Fruit fly (Drosophila melanogaster): ENCODE measurements around the gene CG11050.

CG11050 gene

dm6 chr2L:6564955-6565354 is 45.9 kb upstream of the CG11050 start (continued):
- TF ChIP-seq CG31441 (GFP tag; IDR thresholded peaks at IDR 0.05) (no peak), wek (GFP tag; optimal IDR thresholded peaks at IDR 0.05) (no peak), eve (GFP tag; optimal IDR thresholded peaks at IDR 0.05) (no peak), Lpt (GFP tag; optimal IDR thresholded peaks at IDR 0.05) (no peak), stwl (tag; optimal IDR thresholded peaks at IDR 0.05) (no peak), corto (GFP tag; optimal IDR thresholded peaks at IDR 0.05) (no peak), Taf1 (GFP tag; IDR thresholded peaks at IDR 0.05) (no peak), Ptx1 (GFP tag; IDR thresholded peaks at IDR 0.05) (no peak), CG17568 (GFP tag; optimal IDR thresholded peaks at IDR 0.05) (no peak), pzg (GFP tag; optimal IDR thresholded peaks at IDR 0.05) (no peak), wor (GFP tag; IDR thresholded peaks at IDR 0.05) (no peak), pum (GFP tag; optimal IDR thresholded peaks at IDR 0.05) (no peak), ttk (GFP tag; IDR thresholded peaks at IDR 0.05) (no peak), CG18262 (tag; optimal IDR thresholded peaks at IDR 0.05) (no peak), Hey (tag; optimal IDR thresholded peaks at IDR 0.05) (peak; percentile 55), Myb (GFP tag; optimal IDR thresholded peaks at IDR 0.05) (no peak), kah (GFP tag; optimal IDR thresholded peaks at IDR 0.05) (no peak), CG3407 (GFP tag; optimal IDR thresholded peaks at IDR 0.05) (no peak), Atf-2 (GFP tag; optimal IDR thresholded peaks at IDR 0.05) (no peak), Sox102F (GFP tag; optimal IDR thresholded peaks at IDR 0.05) (no peak), repo (GFP tag; optimal IDR thresholded peaks at IDR 0.05) (no peak), CG8478 (optimal IDR thresholded peaks at IDR 0.05) (no peak), CG16779 (GFP tag; IDR thresholded peaks at IDR 0.05) (no peak), NfI (GFP tag; optimal IDR thresholded peaks at IDR 0.05) (no peak), CG10462 (GFP tag; optimal IDR thresholded peaks at IDR 0.05) (no peak), CG11696 (GFP tag; IDR thresholded peaks at IDR 0.05) (no peak), CG14050 (GFP tag; IDR thresholded peaks at IDR 0.05) (no peak), MTF-1 (GFP tag; optimal IDR thresholded peaks at IDR 0.05; ENCODE audit: borderline replicate concordance) (no peak), ci (GFP tag; IDR thresholded peaks at IDR 0.05) (0 out of 3 replicates have a peak, but pooled peaks have one; percentile 51), HLHmδ (GFP tag; optimal IDR thresholded peaks at IDR 0.05) (no peak), hb (GFP tag; IDR thresholded peaks at IDR 0.05; ENCODE audit: partially characterized antibody) (no peak), crol (GFP tag; IDR thresholded peaks at IDR 0.05) (0 out of 2 replicates have a peak, but pooled peaks have one; percentile 11), exex (tag; optimal IDR thresholded peaks at IDR 0.05) (peak; percentile 18), seq (GFP tag; IDR thresholded peaks at IDR 0.05) (no peak), CG34376 (GFP tag; optimal IDR thresholded peaks at IDR 0.05) (peak; percentile 58), CG1529 (GFP tag; optimal IDR thresholded peaks at IDR 0.05) (no peak), Hand (GFP tag; optimal IDR thresholded peaks at IDR 0.05) (no peak), abd-A (tag; optimal IDR thresholded peaks at IDR 0.05) (no peak), lola (GFP tag; optimal IDR thresholded peaks at IDR 0.05) (no peak), vnd (GFP tag; IDR thresholded peaks at IDR 0.05; ENCODE audit: partially characterized antibody) (no peak), CG9932 (GFP tag; IDR thresholded peaks at IDR 0.05) (no peak), CG10209 (GFP tag; optimal IDR thresholded peaks at IDR 0.05) (no peak), nerfin-2 (GFP tag; IDR thresholded peaks at IDR 0.05; ENCODE audit: partially characterized antibody) (no peak), CG9727 (GFP tag; optimal IDR thresholded peaks at IDR 0.05) (no peak), CG16815 (GFP tag; optimal IDR thresholded peaks at IDR 0.05) (no peak), CG7928 (GFP tag; optimal IDR thresholded peaks at IDR 0.05) (no peak), pros (GFP tag; optimal IDR thresholded peaks at IDR 0.05) (no peak), CG13296 (GFP tag; optimal IDR thresholded peaks at IDR 0.05) (no peak)

Measured in whole organism, embryonic.